Fruit fly (Drosophila melanogaster): ENCODE measurements around the gene Pos.

The Pos gene

DNA sequence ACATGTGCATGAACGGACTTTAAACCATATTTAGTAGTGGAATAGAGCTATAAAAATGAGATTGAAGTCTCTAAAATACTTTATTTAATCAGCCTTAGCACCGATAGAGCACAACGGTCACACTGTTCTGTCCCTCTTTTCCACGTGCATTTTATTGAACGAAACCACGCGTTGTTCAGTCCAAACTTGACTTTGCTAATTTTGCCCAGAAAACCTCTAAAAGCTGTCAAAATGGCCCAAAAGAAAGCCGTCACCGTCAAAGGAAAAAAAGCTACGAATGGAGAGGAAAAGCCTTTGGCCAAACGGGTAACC is 14.3 kb downstream of the Pos start (continued):
- TF ChIP-seq dati (GFP tag; IDR thresholded peaks at IDR 0.05) (no peak), Stat92E (GFP tag; optimal IDR thresholded peaks at IDR 0.05) (peak in 1 of 3 experiments; percentile 11), sd (tag; optimal IDR thresholded peaks at IDR 0.05) (no peak), Ada2b (GFP tag; IDR thresholded peaks at IDR 0.05) (no peak), row (GFP tag; IDR thresholded peaks at IDR 0.05) (peak; percentile 58; the same call in 2 of the 3 replicates), CG9876 (GFP tag; optimal IDR thresholded peaks at IDR 0.05) (no peak), pan (optimal IDR thresholded peaks at IDR 0.05) (no peak), pan (GFP tag; optimal IDR thresholded peaks at IDR 0.05 in 1 of 2, IDR thresholded peaks at IDR 0.05 in 1 of 2) (no peak), Med (GFP tag) (peak; percentile 89), Ptx1 (GFP tag; IDR thresholded peaks at IDR 0.05) (peak; percentile 31; the same call in 1 of the 2 replicates), Drgx (GFP tag; IDR thresholded peaks at IDR 0.05) (no peak), CG8290 (GFP tag; optimal IDR thresholded peaks at IDR 0.05) (no peak), CG8290 (tag; optimal IDR thresholded peaks at IDR 0.05) (peak in 1 of 2 experiments; percentile 12), dpn (GFP tag; optimal IDR thresholded peaks at IDR 0.05) (no peak), CG8924 (tag; optimal IDR thresholded peaks at IDR 0.05) (peak; percentile 16), CG3407 (GFP tag; optimal IDR thresholded peaks at IDR 0.05) (no peak), vvl (GFP tag; IDR thresholded peaks at IDR 0.05) (peak; percentile 61), onecut (GFP tag; IDR thresholded peaks at IDR 0.05) (peak; percentile 45), Hmx (GFP tag; optimal IDR thresholded peaks at IDR 0.05) (no peak), YL-1 (GFP tag; optimal IDR thresholded peaks at IDR 0.05) (peak; percentile 75), Blimp-1 (GFP tag; optimal IDR thresholded peaks at IDR 0.05) (no peak), bab2 (GFP tag; optimal IDR thresholded peaks at IDR 0.05) (no peak), az2 (GFP tag; optimal IDR thresholded peaks at IDR 0.05) (no peak), MESR4 (GFP tag; optimal IDR thresholded peaks at IDR 0.05) (peak; percentile 98), CG3847 (GFP tag; IDR thresholded peaks at IDR 0.05) (no peak), CG16863 (GFP tag; optimal IDR thresholded peaks at IDR 0.05) (no peak), CG10321 (GFP tag; IDR thresholded peaks at IDR 0.05) (no peak), Max (GFP tag; optimal IDR thresholded peaks at IDR 0.05) (peak; percentile 72), unc-4 (GFP tag; IDR thresholded peaks at IDR 0.05; ENCODE audit: partially characterized antibody) (0 out of 2 replicates have a peak, but pooled peaks have one; percentile 30), run (tag; optimal IDR thresholded peaks at IDR 0.05) (no peak), CG1832 (GFP tag; optimal IDR thresholded peaks at IDR 0.05) (no peak), Bgb (GFP tag; IDR thresholded peaks at IDR 0.05; ENCODE audit: partially characterized antibody) (peak; percentile 42; the same call in 1 of the 2 replicates), CG15073 (GFP tag; optimal IDR thresholded peaks at IDR 0.05) (no peak), ase (GFP tag; IDR thresholded peaks at IDR 0.05) (no peak), CG1603 (tag; optimal IDR thresholded peaks at IDR 0.05) (peak; percentile 15), NfI (GFP tag; optimal IDR thresholded peaks at IDR 0.05) (no peak), CG17385 (GFP tag; optimal IDR thresholded peaks at IDR 0.05) (no peak), Gug (GFP tag; IDR thresholded peaks at IDR 0.05) (no peak), CG2120 (GFP tag; optimal IDR thresholded peaks at IDR 0.05) (no peak), Atf6 (GFP tag; IDR thresholded peaks at IDR 0.05) (0 out of 2 replicates have a peak, but pooled peaks have one; percentile 22), pum (GFP tag; optimal IDR thresholded peaks at IDR 0.05) (no peak), cas (GFP tag; IDR thresholded peaks at IDR 0.05) (no peak), h (optimal IDR thresholded peaks at IDR 0.05) (no peak), pita (GFP tag; optimal IDR thresholded peaks at IDR 0.05) (no peak), nom (GFP tag; optimal IDR thresholded peaks at IDR 0.05) (no peak), CG4617 (GFP tag; optimal IDR thresholded peaks at IDR 0.05; ENCODE audit: borderline replicate concordance) (peak; percentile 31), zf30C (GFP tag; optimal IDR thresholded peaks at IDR 0.05) (no peak), CG11695 (GFP tag; IDR thresholded peaks at IDR 0.05) (0 out of 3 replicates have a peak, but pooled peaks have one; percentile 18)
